Fruit fly (Drosophila melanogaster) S2 (cell line): Measurements from ENCODE around the gene Bet1.

ENCODE experiments used
- CG8478 ChIP-seq: fragments of >200 bp; optimal IDR thresholded peaks from 2 replicates; lab custom pipeline; 2018
- CTCF ChIP-seq, 2 experiments: fragments of >200 bp; optimal IDR thresholded peaks; 2 replicates each; lab custom pipeline; 2018

Gene Bet1

DNA sequence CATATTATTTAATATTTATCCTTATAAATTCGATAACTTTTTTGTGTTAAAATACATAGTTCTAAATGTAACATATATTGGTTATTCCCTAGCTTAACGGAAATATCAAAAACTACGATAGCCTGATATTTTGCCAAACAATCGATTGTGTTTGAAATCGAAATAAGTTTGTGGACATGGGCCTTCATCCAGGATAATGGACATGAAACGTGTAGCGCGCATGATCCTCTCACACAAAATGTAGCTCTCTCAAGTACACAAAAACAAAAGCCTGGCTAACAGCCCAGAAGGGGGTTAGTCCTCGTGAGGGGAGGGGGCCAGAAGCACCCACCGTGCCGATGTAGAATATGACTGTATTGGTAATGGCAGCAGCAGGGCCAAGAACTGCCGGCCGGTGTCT, 23.4 kb upstream of the Bet1 start:
- TF ChIP-seq CTCF (optimal IDR thresholded peaks at IDR 0.05; lab: Kevin White, UChicago) (no peak), CG8478 (lab: Kevin White, UChicago) (no peak)

DNA sequence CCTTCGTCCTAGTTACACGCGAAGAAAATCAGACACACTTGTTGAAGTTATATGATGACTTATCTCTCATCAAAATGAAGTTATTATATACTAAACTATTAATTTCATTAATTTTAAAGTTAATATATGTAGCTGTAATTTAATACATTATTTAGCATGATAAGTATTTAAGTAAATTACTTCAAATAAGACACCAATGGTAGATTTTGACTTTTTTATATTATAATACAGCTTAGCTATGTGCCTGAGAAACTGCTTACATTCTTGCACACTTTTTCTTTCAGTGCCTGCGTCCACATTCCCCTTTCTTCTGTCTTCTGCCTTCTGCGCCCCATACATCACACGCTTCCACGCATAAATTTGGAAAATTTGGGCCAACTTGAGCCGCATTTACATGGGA, 9.6 kb upstream of the Bet1 start:
- no peak for TF ChIP-seq CTCF (optimal IDR thresholded peaks at IDR 0.05; lab: Kevin White, UChicago)
- no peak for TF ChIP-seq CG8478 (lab: Kevin White, UChicago)

DNA sequence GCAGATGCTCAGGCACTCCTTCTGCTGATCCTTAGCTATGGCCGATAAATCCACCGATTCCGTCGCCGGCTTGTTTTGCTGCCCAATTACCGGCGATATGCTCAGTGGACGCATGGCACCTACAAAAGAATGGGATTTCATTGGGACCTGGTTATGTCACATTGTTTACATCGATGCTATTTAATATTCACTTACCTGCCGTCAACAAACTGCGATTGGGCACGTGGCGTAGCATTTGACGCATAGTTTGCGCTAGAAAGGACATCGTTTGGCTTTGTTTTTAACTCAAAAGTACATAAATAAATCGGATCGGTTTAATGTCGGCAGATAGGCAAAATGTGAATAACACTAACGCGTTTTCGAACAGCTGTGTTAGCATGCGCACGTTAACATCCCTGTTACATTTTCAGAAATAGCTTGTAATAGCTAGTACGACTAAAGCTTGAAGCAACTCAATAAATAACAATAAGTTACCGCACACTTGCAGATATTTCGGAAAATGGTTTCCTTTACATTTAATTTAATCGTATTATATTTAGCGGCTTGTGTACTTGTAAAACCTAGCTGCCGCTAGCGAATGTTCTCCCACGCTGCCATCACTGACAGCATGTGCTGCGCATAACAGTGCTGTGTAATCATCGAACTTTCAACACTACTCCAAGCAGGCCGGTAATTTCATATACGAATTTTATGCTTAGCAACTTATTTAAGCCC, 6.3 kb upstream of the Bet1 start, which contains the start of the genes mRpL21 and rept:
mRpL21 (minus strand) TSS at position 347 of the 714 bp plus-strand sequence.
rept (plus strand) TSS at position 626 of the 714 bp plus-strand sequence.
- TF ChIP-seq CTCF (optimal IDR thresholded peaks at IDR 0.05; lab: Kevin White, UChicago) (peak in 1 of 2 experiments; percentile 25), CG8478 (lab: Kevin White, UChicago) (no peak)

DNA sequence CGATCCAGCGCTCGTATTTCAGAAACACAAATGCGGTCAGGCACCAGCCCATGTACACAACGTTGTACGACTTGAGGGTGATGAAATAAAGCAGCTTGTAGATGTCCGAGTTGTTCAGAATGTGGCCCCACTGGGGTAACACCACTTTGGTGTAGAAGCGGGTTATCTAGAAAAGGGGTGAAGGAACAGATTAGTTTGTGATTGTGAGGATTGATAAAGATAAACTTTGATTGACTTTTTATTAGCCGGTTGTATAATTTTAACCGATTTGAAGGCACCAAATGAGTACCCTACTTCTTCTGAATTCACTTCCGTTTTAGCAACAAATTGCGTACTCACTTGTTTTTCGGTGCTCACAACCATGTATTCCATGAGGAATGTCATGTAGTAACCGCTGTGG, 3.0 kb upstream of the Bet1 start:
- TF ChIP-seq CTCF (optimal IDR thresholded peaks at IDR 0.05; lab: Kevin White, UChicago) = no peak
- no peak for TF ChIP-seq CG8478 (lab: Kevin White, UChicago)

DNA sequence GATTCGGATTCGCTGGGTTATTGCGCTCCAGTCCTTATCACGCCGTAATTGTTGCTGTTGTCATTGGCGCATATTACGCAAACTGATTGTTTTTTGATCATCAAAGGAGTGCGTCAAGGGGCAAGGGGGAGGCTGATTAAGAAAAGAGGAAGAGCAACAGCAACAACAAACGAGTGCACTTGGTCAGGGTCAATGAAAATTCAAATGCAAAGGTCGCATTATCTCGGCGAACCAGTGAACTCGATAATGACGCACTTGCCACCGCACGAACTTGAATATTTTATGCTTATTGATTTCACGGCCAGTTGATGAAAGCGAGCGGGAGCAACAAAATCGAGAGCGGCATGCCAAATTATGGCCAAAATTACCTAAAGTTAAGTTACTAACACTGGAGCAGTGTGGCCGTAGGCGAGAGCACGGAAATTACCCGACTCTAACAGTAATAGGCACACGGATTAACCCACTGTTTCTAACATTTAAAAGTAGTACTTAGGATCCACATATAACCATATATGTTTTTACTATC, 853 bp upstream of the Bet1 start, which contains the start of gene nes:
nes (minus strand) TSS at position 402 of the 526 bp plus-strand sequence.
- TF ChIP-seq CG8478 (lab: Kevin White, UChicago) (no peak), CTCF (optimal IDR thresholded peaks at IDR 0.05; lab: Kevin White, UChicago) (no peak)

DNA sequence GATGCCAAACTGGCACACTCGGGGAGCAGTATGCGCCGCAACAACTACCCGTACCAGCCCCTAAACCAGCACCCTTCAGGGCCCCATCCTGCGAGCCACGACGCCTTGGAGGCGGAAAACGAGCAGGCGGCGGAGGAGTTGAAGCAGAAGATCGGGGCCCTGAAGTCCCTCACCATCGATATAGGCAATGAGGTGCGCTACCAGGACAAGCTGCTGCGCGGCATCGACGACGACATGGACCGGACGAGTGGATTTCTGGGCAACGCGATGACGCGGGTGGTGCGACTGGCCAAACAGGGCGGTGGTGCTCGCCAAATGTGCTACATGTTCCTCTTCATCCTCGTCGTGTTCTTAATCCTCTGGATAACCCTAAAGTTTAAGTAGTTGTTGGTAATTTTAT, 526 bp downstream of the Bet1 start:
- TF ChIP-seq CTCF (optimal IDR thresholded peaks at IDR 0.05; lab: Kevin White, UChicago) (no peak), CG8478 (lab: Kevin White, UChicago) (no peak)

DNA sequence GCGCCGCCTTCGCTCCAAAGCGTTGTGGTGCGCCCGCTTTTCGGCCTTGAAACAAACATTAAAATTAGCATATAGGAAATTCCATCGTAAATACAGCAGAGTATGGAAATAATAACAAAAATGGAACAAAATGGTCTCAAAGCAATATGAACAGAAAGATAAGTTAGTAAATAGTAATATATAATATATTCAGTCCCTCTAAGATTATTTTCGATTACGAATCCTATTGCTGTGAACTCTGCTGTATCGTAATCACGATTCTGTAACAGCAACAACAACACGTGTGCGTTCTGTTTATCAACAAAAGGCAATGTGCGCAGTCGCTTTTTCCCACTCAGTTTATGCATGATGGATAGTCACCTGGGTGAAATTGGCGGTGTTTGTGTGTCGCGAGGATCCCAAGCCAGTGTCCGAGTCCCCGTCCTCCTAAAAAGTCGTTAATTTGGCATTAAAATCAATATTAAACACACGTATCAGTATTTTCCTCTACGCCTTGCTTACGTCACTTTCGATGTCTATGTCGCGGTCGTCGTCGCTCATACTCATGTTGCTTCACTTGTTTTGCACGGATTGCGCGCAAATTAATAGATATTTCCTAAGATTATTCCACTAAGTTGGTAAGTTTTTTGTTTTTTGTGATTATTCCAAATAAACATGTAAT, 2.4 kb downstream of the Bet1 start, which contains the start of the genes CG42374 and Mettl5:
CG42374 (plus strand) TSS at position 287 of the 661 bp plus-strand sequence.
Mettl5 (plus strand) TSS at position 287 of the 661 bp plus-strand sequence.
- TF ChIP-seq CG8478 (lab: Kevin White, UChicago) = no peak
- TF ChIP-seq CTCF (optimal IDR thresholded peaks at IDR 0.05; lab: Kevin White, UChicago) = no peak

DNA sequence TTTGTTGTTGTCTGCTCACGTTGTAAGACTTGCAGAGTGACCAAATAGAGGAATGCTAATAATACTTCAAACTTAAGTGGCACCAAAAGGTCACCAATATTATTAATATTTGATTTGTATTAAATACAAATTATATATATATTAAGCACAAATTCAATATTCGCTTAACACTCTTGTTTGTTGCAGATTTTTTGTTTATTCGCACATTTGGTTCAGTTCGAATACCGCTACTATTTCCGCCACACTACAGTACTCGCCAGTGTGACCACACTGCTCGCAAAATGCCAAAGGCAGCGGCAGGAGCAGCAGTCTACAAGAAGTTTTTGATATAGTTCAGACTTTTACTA, 2.9 kb downstream of the Bet1 start, which contains the start of gene Max:
Max (minus strand) TSS at position 44 of the 347 bp plus-strand sequence.
- TF ChIP-seq CG8478 (lab: Kevin White, UChicago) = no peak
- TF ChIP-seq CTCF (optimal IDR thresholded peaks at IDR 0.05; lab: Kevin White, UChicago) = peak in 1 of 2 experiments; percentile 1

DNA sequence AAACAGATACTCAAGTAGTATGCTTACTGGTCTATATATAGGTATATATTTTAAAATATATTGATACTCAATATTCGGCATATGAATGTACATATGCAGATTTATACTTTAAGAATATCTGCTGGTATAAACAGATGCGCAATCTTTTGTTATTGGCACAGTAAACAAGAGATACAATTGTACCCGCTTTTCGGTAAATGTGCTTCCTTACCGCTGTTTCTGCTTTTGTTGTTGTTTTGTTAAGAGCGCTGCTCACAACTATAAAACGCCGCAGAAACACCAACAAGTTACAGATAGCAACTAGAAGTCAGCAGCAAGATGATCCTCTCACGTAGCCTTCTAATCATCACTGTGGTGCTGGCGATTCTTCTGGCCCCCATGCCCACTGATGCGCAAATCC, 4.6 kb downstream of the Bet1 start, which contains the start of gene CG45081:
CG45081 (plus strand) TSS at position 301 of the 400 bp plus-strand sequence.
- TF ChIP-seq CTCF (optimal IDR thresholded peaks at IDR 0.05; lab: Kevin White, UChicago) = no peak
- TF ChIP-seq CG8478 (lab: Kevin White, UChicago) = no peak

DNA sequence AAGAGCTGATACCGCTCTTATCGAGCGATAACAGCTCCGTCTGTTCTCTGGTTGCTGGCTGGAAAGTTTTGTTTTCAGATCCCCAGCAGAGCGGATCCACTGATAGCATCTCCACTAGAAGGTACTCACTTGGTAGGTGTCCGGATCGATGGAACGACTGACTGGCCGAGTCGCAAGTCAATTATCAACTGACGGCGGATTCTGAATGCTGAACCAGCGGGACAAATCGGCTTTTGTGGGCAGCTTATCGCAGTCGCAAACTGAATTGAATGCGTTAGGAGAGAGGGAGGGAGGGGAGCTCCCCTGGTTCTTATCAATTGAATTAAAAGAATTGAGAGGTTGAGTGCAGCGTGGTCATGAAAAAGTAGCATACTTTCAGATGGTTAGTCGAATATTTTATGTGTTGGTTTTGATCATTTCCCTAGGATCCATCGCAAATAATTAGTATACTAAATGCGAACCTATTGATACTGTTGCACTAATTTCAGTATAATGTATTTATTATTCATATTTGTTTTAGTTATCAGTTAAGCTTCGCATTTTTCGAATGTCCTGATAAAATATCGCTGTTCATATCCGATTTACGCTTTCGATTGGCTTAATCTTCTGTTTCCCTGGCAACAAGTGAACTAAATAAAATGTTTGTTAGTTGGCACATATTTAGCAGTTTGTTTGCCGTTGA, 7.7 kb downstream of the Bet1 start, which contains the start of the genes Aldh7A1 and CG14085:
Aldh7A1 (minus strand) TSS at position 194 of the 682 bp plus-strand sequence.
CG14085 (plus strand) TSS at position 632 of the 682 bp plus-strand sequence.
- no peak for TF ChIP-seq CTCF (optimal IDR thresholded peaks at IDR 0.05; lab: Kevin White, UChicago)
- TF ChIP-seq CG8478 (lab: Kevin White, UChicago) = no peak

DNA sequence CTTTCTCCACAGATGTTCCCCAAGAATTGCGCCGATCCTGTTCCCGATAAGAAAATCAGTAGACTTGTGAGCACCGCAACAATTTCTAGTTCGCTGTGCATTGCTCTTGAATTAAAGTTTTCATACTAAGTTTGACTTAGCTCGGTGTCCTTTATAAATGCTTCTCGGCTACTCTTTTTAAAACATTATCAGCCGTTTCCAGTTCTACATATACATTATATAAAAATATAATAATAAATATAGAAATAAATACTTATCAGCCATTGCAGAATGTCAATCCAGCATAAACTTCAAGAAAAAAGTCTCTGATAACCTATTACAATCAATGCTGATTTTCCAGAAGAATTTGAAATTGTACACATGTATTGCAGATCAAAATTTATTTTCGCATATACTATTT, 9.3 kb downstream of the Bet1 start, which contains the start of gene CG14088:
CG14088 (minus strand) TSS at position 101 of the 400 bp plus-strand sequence.
- no peak for TF ChIP-seq CG8478 (lab: Kevin White, UChicago)
- TF ChIP-seq CTCF (optimal IDR thresholded peaks at IDR 0.05; lab: Kevin White, UChicago) = no peak

DNA sequence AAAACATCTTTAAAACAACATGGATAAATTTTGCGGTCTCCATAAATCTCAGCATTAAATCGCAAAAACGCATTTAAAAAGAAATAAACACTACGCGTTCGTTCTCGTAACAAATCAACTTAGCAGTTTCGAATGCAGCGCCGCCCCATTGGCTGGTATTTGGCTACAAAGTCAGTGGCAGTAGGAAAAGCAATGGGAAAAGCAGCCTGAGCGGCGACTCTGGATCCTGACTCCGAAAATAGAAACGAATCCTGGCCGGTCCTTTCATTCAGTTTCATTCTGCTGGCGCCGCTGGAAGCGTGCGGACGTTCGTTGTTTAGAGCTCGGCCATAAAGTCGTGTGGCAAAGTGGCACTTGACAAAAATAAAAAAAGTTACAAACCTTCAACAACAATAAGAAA, 14.3 kb downstream of the Bet1 start, which contains the start of gene CG14086:
CG14086 (plus strand) TSS at position 301 of the 400 bp plus-strand sequence.
- no peak for TF ChIP-seq CG8478 (lab: Kevin White, UChicago)

DNA sequence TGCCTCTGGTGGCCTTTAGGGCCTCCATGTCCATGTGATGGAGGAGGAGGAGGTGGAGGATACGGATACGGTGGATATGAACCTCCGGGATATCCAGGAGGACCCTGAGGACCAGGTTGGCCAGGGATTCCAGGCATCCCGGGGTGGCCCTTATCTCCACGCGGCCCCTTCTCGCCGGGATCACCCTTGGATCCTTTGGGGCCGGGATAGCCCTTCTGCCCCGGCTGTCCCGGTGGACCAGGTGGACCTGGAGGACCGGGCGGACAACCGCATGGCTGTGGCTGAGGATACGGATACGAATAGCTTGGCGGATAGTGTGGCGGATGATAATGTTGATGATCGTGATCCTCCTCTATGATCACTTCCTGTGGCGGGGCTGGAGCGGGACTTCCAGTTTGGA, 19.1 kb downstream of the Bet1 start:
- no peak for TF ChIP-seq CTCF (optimal IDR thresholded peaks at IDR 0.05; lab: Kevin White, UChicago)
- TF ChIP-seq CG8478 (lab: Kevin White, UChicago) = no peak

DNA sequence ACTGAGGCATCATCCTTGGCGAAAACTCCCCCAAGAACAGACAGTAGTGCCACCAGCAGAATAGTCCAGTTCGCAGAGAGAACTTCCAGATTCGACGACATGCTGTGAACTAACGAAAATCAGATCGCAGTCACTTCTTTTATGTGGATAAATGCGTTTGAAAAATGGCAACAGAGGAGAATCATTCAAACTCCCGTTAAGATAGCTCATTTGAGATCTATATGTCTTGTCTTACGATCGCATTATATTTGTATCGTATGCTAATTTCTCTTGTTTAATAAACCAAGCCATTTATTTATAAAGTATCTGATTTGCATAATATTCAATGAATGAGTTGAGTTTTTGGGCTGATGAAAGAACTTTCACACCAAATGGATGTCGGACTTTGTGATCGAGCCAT, 19.5 kb downstream of the Bet1 start, which contains the start of gene CG14089:
CG14089 (minus strand) TSS at position 101 of the 400 bp plus-strand sequence.
- TF ChIP-seq CTCF (optimal IDR thresholded peaks at IDR 0.05; lab: Kevin White, UChicago) (no peak), CG8478 (lab: Kevin White, UChicago) (no peak)
